Worm (Caenorhabditis elegans): Measurements from ENCODE around the gene zen-4.

DNA sequence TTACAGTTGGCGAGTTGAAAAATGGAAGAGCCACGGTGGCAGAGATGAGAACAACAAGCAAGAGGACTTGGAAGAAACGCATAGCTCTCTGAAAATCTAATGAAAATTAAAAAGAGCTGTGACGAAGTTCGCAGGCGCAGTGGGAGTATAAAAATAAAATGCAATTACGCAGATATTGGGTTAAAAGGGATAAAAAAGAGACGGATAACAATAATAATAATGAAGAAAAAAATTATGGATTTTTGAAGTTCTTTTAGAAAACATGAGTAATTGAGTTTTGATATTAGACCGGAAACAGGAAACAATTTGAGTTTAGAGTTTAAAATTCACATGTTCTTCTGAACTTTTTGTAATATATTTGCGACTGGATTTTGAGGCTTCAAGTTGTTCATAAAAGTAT, 5.7 kb upstream of the zen-4 start, which contains the start of gene M03D4.3:
- TF ChIP-seq alr-1 (tag; optimal IDR thresholded peaks at IDR 0.05; ENCODE audit: borderline replicate concordance): no peak
- TF ChIP-seq lin-39 (tag; optimal IDR thresholded peaks at IDR 0.05): no peak
- no peak for TF ChIP-seq aha-1 (tag; optimal IDR thresholded peaks at IDR 0.05)
- no peak for TF ChIP-seq jun-1 (tag; optimal IDR thresholded peaks at IDR 0.05)
- TF ChIP-seq zag-1 (tag; optimal IDR thresholded peaks at IDR 0.05): no peak
- no peak for TF ChIP-seq lir-3 (tag; optimal IDR thresholded peaks at IDR 0.05; ENCODE audit: poor library complexity)
- no peak for TF ChIP-seq unc-62 (GFP tag; optimal IDR thresholded peaks at IDR 0.05)
- no peak for TF ChIP-seq ces-1 (GFP tag; optimal IDR thresholded peaks at IDR 0.05)
- no peak for TF ChIP-seq sup-37 (GFP tag; optimal IDR thresholded peaks at IDR 0.05)

All from whole organism, L1 larva.